Fruit fly (Drosophila melanogaster) whole organism: ENCODE data around the gene CG13926.

ENCODE experiments used
- EcR ChIP-seq, 2 experiments: fragments of >200 bp; optimal IDR thresholded peaks; 2 replicates each; lab custom pipeline; 2017; ENCODE audit warnings: missing biosample characterization in 2 of 2, missing genetic modification characterization in 2 of 2, missing genetic modification reagents in 2 of 2
- psq ChIP-seq: fragments of >200 bp; optimal IDR thresholded peaks from 2 replicates; lab custom pipeline; 2017

- TF ChIP-seq EcR (GFP tag; optimal IDR thresholded peaks at IDR 0.05; lab: Kevin White, UChicago) (no peak), psq (no peak)
Measured at dm6 chr3L:1628176-1628866, 10.4 kb upstream of the CG13926 start, which contains the start of gene CG13928.
